Worm (Caenorhabditis elegans): ENCODE data around the gene clk-1.

DNA sequence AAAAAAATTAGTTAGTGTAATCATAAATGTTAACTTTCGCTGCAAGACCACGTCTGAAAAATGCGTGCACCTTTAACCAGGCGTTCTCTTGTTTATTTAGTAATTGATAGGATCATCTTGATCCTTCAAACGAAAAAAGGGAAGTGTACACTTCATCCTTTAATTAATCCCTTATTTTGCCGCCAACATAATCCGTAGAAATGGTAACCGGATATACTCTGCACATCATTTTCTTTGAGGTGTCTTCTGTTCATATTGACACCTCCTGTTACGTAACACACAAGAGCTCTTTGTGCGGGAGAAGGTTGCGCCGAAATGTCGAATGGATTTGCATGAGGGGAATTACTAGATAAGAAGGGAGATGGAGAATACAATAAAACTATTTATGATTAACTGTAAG, 29.0 kb upstream of the clk-1 start:
- TF ChIP-seq dpl-1 (GFP tag; optimal IDR thresholded peaks at IDR 0.05), result no peak
- TF ChIP-seq F22D6.2 (tag; optimal IDR thresholded peaks at IDR 0.05), result no peak
- no peak for TF ChIP-seq ama-1 (optimal IDR thresholded peaks at IDR 0.05)
- no peak for TF ChIP-seq ama-1 (GFP tag; optimal IDR thresholded peaks at IDR 0.05)

Data from whole organism, young adult.